Worm (Caenorhabditis elegans) whole organism, L2 larva: Measurements from ENCODE around the gene T07A9.14.

ENCODE experiments used
- ama-1 ChIP-seq: fragments of 150-350 bp; optimal IDR thresholded peaks from 2 replicates; lab custom pipeline; 2018; ENCODE audit warnings: inconsistent platforms
- lin-11 ChIP-seq: fragments of 150-350 bp; sonication (generic microtip); optimal IDR thresholded peaks from 2 replicates; lab custom pipeline; 2014; ENCODE audit warnings: missing biosample characterization, missing genetic modification characterization, inconsistent platforms, mixed read lengths
- nhr-12 ChIP-seq: fragments of 150-350 bp; optimal IDR thresholded peaks from 2 replicates; lab custom pipeline; 2014; ENCODE audit warnings: missing biosample characterization, missing genetic modification characterization
- unc-62 ChIP-seq: fragments of 150-350 bp; optimal IDR thresholded peaks from 2 replicates; lab custom pipeline; 2014; ENCODE audit warnings: missing biosample characterization, missing genetic modification reagents, missing genetic modification characterization
- zag-1 ChIP-seq: fragments of 150-350 bp; optimal IDR thresholded peaks from 2 replicates; lab custom pipeline; 2014; ENCODE audit warnings: missing biosample characterization, missing genetic modification characterization

DNA sequence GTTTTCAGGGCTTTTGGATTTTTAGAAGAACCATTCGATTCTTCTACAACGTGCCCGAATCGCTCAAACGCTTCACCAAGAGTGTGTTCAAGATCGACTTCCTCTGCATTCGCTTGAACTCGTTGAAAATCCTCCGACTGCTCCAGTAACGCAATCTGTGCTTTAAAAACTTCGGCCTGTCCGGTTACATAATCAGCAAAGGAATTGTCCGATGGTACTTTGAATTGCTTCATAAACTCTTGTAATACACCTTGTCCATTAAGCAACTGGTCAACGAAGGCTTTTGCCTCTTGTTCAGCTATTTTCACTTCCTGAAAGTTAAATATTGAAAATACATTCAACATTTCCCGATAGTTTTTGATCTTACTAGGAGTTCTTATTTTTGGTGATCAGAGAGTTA is 34.2 kb downstream of the T07A9.14 start:
- no peak for TF ChIP-seq unc-62 (GFP tag; lab: Kevin White, UChicago)
- TF ChIP-seq zag-1 (tag; lab: Kevin White, UChicago), result no peak
- no peak for TF ChIP-seq ama-1 (lab: Kevin White, UChicago)
- TF ChIP-seq lin-11 (tag; lab: Kevin White, UChicago), result no peak
- no peak for TF ChIP-seq nhr-12 (tag; lab: Kevin White, UChicago)
